Worm (Caenorhabditis elegans) whole organism, L4 larva: ENCODE results near the gene D1046.18.

Source experiments
- D1046.2 ChIP-seq: fragments of 200-800 bp; sonication (Bioruptor generic); IDR thresholded peaks from 2 replicates; pipeline ENCODE4 v1.3.6; 2022; ENCODE audit warnings: missing genetic modification characterization, missing compliant biosample characterization
- F26F4.8 ChIP-seq: fragments of 200-800 bp; sonication (Bioruptor generic); conservative IDR thresholded peaks from 2 replicates; pipeline ENCODE4 v1.3.6; 2022; ENCODE audit warnings: missing genetic modification characterization, missing compliant biosample characterization
- F49E8.2 ChIP-seq: sonication (generic microtip); optimal IDR thresholded peaks from 2 replicates; lab custom pipeline; 2016; ENCODE audit warnings: missing compliant biosample characterization, mild to moderate bottlenecking, missing genetic modification characterization, borderline replicate concordance
- T20F7.1 ChIP-seq: fragments of 200-800 bp; sonication (Bioruptor generic); optimal IDR thresholded peaks from 2 replicates; lab custom pipeline; 2018; ENCODE audit warnings: mild to moderate bottlenecking, missing genetic modification characterization, missing compliant biosample characterization
- T26A8.4 ChIP-seq: fragments of 200-800 bp; sonication (Bioruptor generic); IDR thresholded peaks from 2 replicates; pipeline ENCODE4 v1.3.6; 2022; ENCODE audit warnings: missing genetic modification characterization, missing compliant biosample characterization
- Y105C5A.15 ChIP-seq: fragments of 200-800 bp; sonication (Bioruptor generic); IDR thresholded peaks from 2 replicates; pipeline ENCODE4 v1.3.6; 2022; ENCODE audit warnings: missing genetic modification characterization, missing compliant biosample characterization
- Y75B8A.6 ChIP-seq: fragments of 200-800 bp; sonication (Bioruptor generic); IDR thresholded peaks from 2 replicates; pipeline ENCODE4 v1.3.6; 2022; ENCODE audit warnings: missing genetic modification reagents, missing genetic modification characterization, missing compliant biosample characterization
- ZK337.2 ChIP-seq: fragments of 200-800 bp; sonication (Bioruptor generic); IDR thresholded peaks from 2 replicates; pipeline ENCODE4 v1.3.6; 2022; ENCODE audit warnings: missing genetic modification reagents, missing genetic modification characterization, missing compliant biosample characterization
- ZK546.5 ChIP-seq, 2 experiments: sonication (generic microtip); optimal IDR thresholded peaks; 2 replicates each; lab custom pipeline; 2017; ENCODE audit warnings: missing biosample characterization in 2 of 2, missing genetic modification characterization in 2 of 2
- ama-1 ChIP-seq: fragments of 150-350 bp; optimal IDR thresholded peaks from 2 replicates; lab custom pipeline; 2014; ENCODE audit warnings: inconsistent platforms, mixed read lengths
- attf-4 ChIP-seq: sonication (generic microtip); optimal IDR thresholded peaks from 3 replicates; lab custom pipeline; 2017; ENCODE audit warnings: missing biosample characterization, missing genetic modification characterization
- ceh-44 ChIP-seq: fragments of 200-800 bp; sonication (Bioruptor generic); IDR thresholded peaks from 2 replicates; pipeline ENCODE4 v1.3.6; 2022; ENCODE audit warnings: missing genetic modification reagents, missing genetic modification characterization, missing compliant biosample characterization
- ctbp-1 ChIP-seq: fragments of 200-800 bp; sonication (Bioruptor generic); IDR thresholded peaks from 2 replicates; pipeline ENCODE4 v1.3.6; 2022; ENCODE audit warnings: missing genetic modification reagents, missing genetic modification characterization, missing compliant biosample characterization
- daf-19 ChIP-seq: fragments of 200-800 bp; sonication (Bioruptor generic); conservative IDR thresholded peaks from 2 replicates; pipeline ENCODE4 v1.3.6; 2022; ENCODE audit warnings: missing genetic modification characterization, missing compliant biosample characterization
- daf-8 ChIP-seq: fragments of 200-800 bp; sonication (Bioruptor generic); IDR thresholded peaks from 2 replicates; pipeline ENCODE4 v1.3.6; 2022; ENCODE audit warnings: missing genetic modification characterization, missing compliant biosample characterization
- dmd-8 ChIP-seq: fragments of 200-800 bp; sonication (Bioruptor generic); IDR thresholded peaks from 2 replicates; pipeline ENCODE4 v1.3.6; 2022; ENCODE audit warnings: missing genetic modification characterization, missing compliant biosample characterization
- dpl-1 ChIP-seq: fragments of 150-350 bp; optimal IDR thresholded peaks from 2 replicates; lab custom pipeline; 2014; ENCODE audit warnings: missing biosample characterization, missing genetic modification reagents, missing genetic modification characterization
- duxl-1 ChIP-seq: sonication (generic microtip); optimal IDR thresholded peaks from 2 replicates; lab custom pipeline; 2016; ENCODE audit warnings: mild to moderate bottlenecking, missing genetic modification characterization, moderate library complexity, missing compliant biosample characterization; ENCODE audit not compliant: poor library complexity
- egl-27 ChIP-seq: sonication (generic microtip); optimal IDR thresholded peaks from 3 replicates; lab custom pipeline; 2017; ENCODE audit warnings: missing biosample characterization, missing genetic modification reagents, missing genetic modification characterization
- fos-1 ChIP-seq: fragments of 150-350 bp; optimal IDR thresholded peaks from 2 replicates; lab custom pipeline; 2014; ENCODE audit warnings: missing biosample characterization, missing genetic modification characterization
- gei-8 ChIP-seq: fragments of 200-800 bp; sonication (Bioruptor generic); optimal IDR thresholded peaks from 2 replicates; lab custom pipeline; 2018; ENCODE audit warnings: mild to moderate bottlenecking, missing genetic modification characterization, missing compliant biosample characterization
- hlh-11 ChIP-seq: fragments of 200-800 bp; sonication (Bioruptor generic); optimal IDR thresholded peaks from 2 replicates; lab custom pipeline; 2018; ENCODE audit warnings: mild to moderate bottlenecking, missing genetic modification characterization, missing compliant biosample characterization
- hlh-30 ChIP-seq: sonication (generic microtip); optimal IDR thresholded peaks from 2 replicates; lab custom pipeline; 2017; ENCODE audit warnings: antibody characterized with exemption, mild to moderate bottlenecking, missing genetic modification characterization, missing compliant biosample characterization; ENCODE audit not compliant: insufficient read depth
- jun-1 ChIP-seq: fragments of 150-350 bp; optimal IDR thresholded peaks from 2 replicates; lab custom pipeline; 2014; ENCODE audit warnings: missing biosample characterization, missing genetic modification reagents, missing genetic modification characterization
- lin-13 ChIP-seq: fragments of 150-350 bp; optimal IDR thresholded peaks from 2 replicates; lab custom pipeline; 2014; ENCODE audit warnings: missing biosample characterization, missing genetic modification reagents, missing genetic modification characterization
- lin-15B ChIP-seq: fragments of 150-350 bp; sonication (generic microtip); optimal IDR thresholded peaks from 3 replicates; lab custom pipeline; 2014; ENCODE audit warnings: missing biosample characterization, missing genetic modification characterization
- lin-29 ChIP-seq: fragments of 200-800 bp; sonication (Bioruptor generic); IDR thresholded peaks from 2 replicates; pipeline ENCODE4 v1.3.6; 2022; ENCODE audit warnings: missing genetic modification reagents, missing genetic modification characterization, missing compliant biosample characterization
- lir-3 ChIP-seq: sonication (generic microtip); optimal IDR thresholded peaks from 2 replicates; lab custom pipeline; 2016; ENCODE audit warnings: mild to moderate bottlenecking, missing genetic modification characterization, missing compliant biosample characterization
- madf-5 ChIP-seq, 2 experiments: fragments of 200-800 bp; sonication (Bioruptor generic); IDR thresholded peaks; 2 replicates each; pipeline ENCODE4 v1.3.6; 2022; ENCODE audit warnings: missing compliant biosample characterization in 2 of 2, missing genetic modification characterization in 2 of 2
- mdl-1 ChIP-seq, 2 experiments: fragments of 150-350 bp in 1 of 2; sonication (generic microtip) in 1 of 2; optimal IDR thresholded peaks; 2 replicates each; lab custom pipeline; 2014 to 2017; ENCODE audit warnings: missing biosample characterization in 2 of 2, missing genetic modification characterization in 2 of 2
- mdt-29 ChIP-seq: fragments of 200-800 bp; sonication (Bioruptor generic); IDR thresholded peaks from 2 replicates; pipeline ENCODE4 v1.3.6; 2022; ENCODE audit warnings: missing genetic modification reagents, missing genetic modification characterization, missing compliant biosample characterization
- mep-1 ChIP-seq: fragments of 150-350 bp; sonication (generic microtip); optimal IDR thresholded peaks from 3 replicates; lab custom pipeline; 2014; ENCODE audit warnings: missing biosample characterization, missing genetic modification characterization
- mes-2 ChIP-seq: sonication (generic microtip); optimal IDR thresholded peaks from 2 replicates; lab custom pipeline; 2016; ENCODE audit warnings: missing genotype, mild to moderate bottlenecking, missing genetic modification characterization, missing compliant biosample characterization; ENCODE audit not compliant: poor library complexity, severe bottlenecking
- nhr-10 ChIP-seq: fragments of 150-350 bp; optimal IDR thresholded peaks from 2 replicates; lab custom pipeline; 2014; ENCODE audit warnings: missing biosample characterization, missing genetic modification characterization
- nhr-111 ChIP-seq: fragments of 200-800 bp; sonication (Bioruptor generic); optimal IDR thresholded peaks from 2 replicates; lab custom pipeline; 2018; ENCODE audit warnings: mild to moderate bottlenecking, missing genetic modification characterization, missing compliant biosample characterization
- nhr-28 ChIP-seq: fragments of 150-350 bp; optimal IDR thresholded peaks from 2 replicates; lab custom pipeline; 2014; ENCODE audit warnings: missing biosample characterization, missing genetic modification characterization
- nhr-41 ChIP-seq: fragments of 200-800 bp; sonication (Bioruptor generic); IDR thresholded peaks from 2 replicates; pipeline ENCODE4 v1.3.6; 2022; ENCODE audit warnings: missing genetic modification reagents, missing genetic modification characterization, missing compliant biosample characterization
- nhr-42 ChIP-seq: fragments of 200-800 bp; sonication (Bioruptor generic); IDR thresholded peaks from 2 replicates; pipeline ENCODE4 v1.3.6; 2022; ENCODE audit warnings: missing genetic modification characterization, missing compliant biosample characterization
- nhr-6 ChIP-seq: fragments of 150-350 bp; optimal IDR thresholded peaks from 2 replicates; lab custom pipeline; 2014; ENCODE audit warnings: missing biosample characterization, missing genetic modification characterization
- nhr-77 ChIP-seq: fragments of 150-350 bp; optimal IDR thresholded peaks from 2 replicates; lab custom pipeline; 2014; ENCODE audit warnings: missing biosample characterization, missing genetic modification characterization
- pqm-1 ChIP-seq: sonication (generic microtip); optimal IDR thresholded peaks from 2 replicates; lab custom pipeline; 2017; ENCODE audit warnings: missing biosample characterization, missing genetic modification characterization
- saeg-2 ChIP-seq: fragments of 200-800 bp; sonication (Bioruptor generic); IDR thresholded peaks from 2 replicates; pipeline ENCODE4 v1.3.6; 2022; ENCODE audit warnings: missing genetic modification reagents, missing genetic modification characterization, missing compliant biosample characterization
- set-16 ChIP-seq: fragments of 200-800 bp; sonication (Bioruptor generic); IDR thresholded peaks from 2 replicates; pipeline ENCODE4 v1.3.6; 2022; ENCODE audit warnings: missing genetic modification reagents, missing genetic modification characterization, missing compliant biosample characterization
- skn-1 ChIP-seq: fragments of 150-350 bp; optimal IDR thresholded peaks from 2 replicates; lab custom pipeline; 2014; ENCODE audit warnings: missing biosample characterization, missing genetic modification characterization
- snpc-4 ChIP-seq: fragments of 150-350 bp; optimal IDR thresholded peaks from 2 replicates; lab custom pipeline; 2014; ENCODE audit warnings: missing biosample characterization, missing genetic modification characterization
- spr-1 ChIP-seq: sonication (generic microtip); optimal IDR thresholded peaks from 2 replicates; lab custom pipeline; 2016; ENCODE audit warnings: mild to moderate bottlenecking, missing genetic modification characterization, missing compliant biosample characterization
- tag-97 ChIP-seq: fragments of 200-800 bp; sonication (Bioruptor generic); IDR thresholded peaks from 2 replicates; pipeline ENCODE4 v1.3.6; 2022; ENCODE audit warnings: missing genetic modification characterization, missing compliant biosample characterization
- tra-1 ChIP-seq: fragments of 200-800 bp; sonication (Bioruptor generic); IDR thresholded peaks from 2 replicates; pipeline ENCODE4 v1.3.6; 2022; ENCODE audit warnings: missing genetic modification reagents, missing genetic modification characterization, missing compliant biosample characterization
- vab-7 ChIP-seq: fragments of 200-800 bp; sonication (Bioruptor generic); IDR thresholded peaks from 2 replicates; pipeline ENCODE4 v1.3.6; 2022; ENCODE audit warnings: missing genetic modification reagents, missing genetic modification characterization, missing compliant biosample characterization
- zfp-2 ChIP-seq: sonication (generic microtip); optimal IDR thresholded peaks from 2 replicates; lab custom pipeline; 2016; ENCODE audit warnings: mild to moderate bottlenecking, missing genetic modification characterization, missing compliant biosample characterization
- zfp-3 ChIP-seq: fragments of 200-800 bp; sonication (Bioruptor generic); conservative IDR thresholded peaks from 2 replicates; pipeline ENCODE4 v1.3.6; 2022; ENCODE audit warnings: missing genetic modification reagents, missing genetic modification characterization, missing compliant biosample characterization
- zip-11 ChIP-seq: fragments of 200-800 bp; sonication (Bioruptor generic); IDR thresholded peaks from 2 replicates; pipeline ENCODE4 v1.3.6; 2022; ENCODE audit warnings: missing genetic modification characterization, missing compliant biosample characterization
- zip-2 ChIP-seq: fragments of 150-350 bp; optimal IDR thresholded peaks from 2 replicates; lab custom pipeline; 2014; ENCODE audit warnings: missing biosample characterization, missing genetic modification characterization

The D1046.18 gene

ce11 chrIV:8893746-8894145, 36.3 kb upstream of the D1046.18 start, which contains the start of gene rad-54.L2 (continued):
- no peak for TF ChIP-seq set-16 (GFP tag; lab: Robert Waterston, UW)
- TF ChIP-seq T20F7.1 (GFP tag; lab: Kevin White, UChicago) = peak; percentile 77
- TF ChIP-seq mdt-29 = no peak
- TF ChIP-seq daf-19 (GFP tag; lab: Robert Waterston, UW) = no peak
- TF ChIP-seq ceh-44 (GFP tag; lab: Robert Waterston, UW) = no peak
- peak; percentile 4 for TF ChIP-seq lin-13
- peak; percentile 15 for TF ChIP-seq lin-15B
- TF ChIP-seq tag-97 (GFP tag; lab: Robert Waterston, UW) = no peak
- TF ChIP-seq vab-7 (GFP tag; lab: Robert Waterston, UW) = no peak
- no peak for TF ChIP-seq daf-8 (GFP tag; lab: Robert Waterston, UW)
- no peak for TF ChIP-seq ZK546.5 (tag; optimal IDR thresholded peaks at IDR 0.05; lab: Kevin White, UChicago)
- TF ChIP-seq madf-5 (GFP tag; IDR thresholded peaks at IDR 0.05; lab: Robert Waterston, UW) = no peak
- TF ChIP-seq nhr-41 (GFP tag; lab: Robert Waterston, UW) = no peak
- TF ChIP-seq mes-2 = peak; percentile 79
- no peak for TF ChIP-seq lir-3
- peak; percentile 12 for TF ChIP-seq pqm-1
- no peak for TF ChIP-seq lin-29 (GFP tag; lab: Robert Waterston, UW)
- no peak for TF ChIP-seq snpc-4
- peak; percentile 59 for TF ChIP-seq nhr-28 (tag; lab: Kevin White, UChicago)
- no peak for TF ChIP-seq nhr-10 (tag; lab: Kevin White, UChicago)
- TF ChIP-seq hlh-30 (tag; lab: Kevin White, UChicago) = peak; percentile 95
- no peak for TF ChIP-seq Y75B8A.6
- no peak for TF ChIP-seq zip-11 (GFP tag; lab: Robert Waterston, UW)
- TF ChIP-seq nhr-111 (GFP tag; lab: Kevin White, UChicago) = no peak
- TF ChIP-seq egl-27 (tag; lab: Kevin White, UChicago) = no peak
- TF ChIP-seq Y105C5A.15 (GFP tag; lab: Robert Waterston, UW) = no peak
- no peak for TF ChIP-seq gei-8
- no peak for TF ChIP-seq F26F4.8 (GFP tag; lab: Robert Waterston, UW)
- no peak for TF ChIP-seq D1046.2
- peak; percentile 46 for TF ChIP-seq nhr-77
- TF ChIP-seq fos-1 (tag; lab: Kevin White, UChicago) = no peak
- peak; percentile 52 for TF ChIP-seq nhr-6
- peak; percentile 66 for TF ChIP-seq hlh-11 (tag; lab: Kevin White, UChicago)
- peak; percentile 72 for TF ChIP-seq ama-1 (lab: Kevin White, UChicago)
- TF ChIP-seq saeg-2 = no peak
- TF ChIP-seq spr-1 (tag; lab: Kevin White, UChicago) = no peak
- TF ChIP-seq T26A8.4 (GFP tag; lab: Robert Waterston, UW) = no peak
- no peak for TF ChIP-seq mdl-1 (tag; optimal IDR thresholded peaks at IDR 0.05; lab: Kevin White, UChicago)
- TF ChIP-seq zfp-3 (GFP tag; lab: Robert Waterston, UW) = no peak
- TF ChIP-seq nhr-42 (GFP tag; lab: Robert Waterston, UW) = no peak
- TF ChIP-seq F49E8.2 (tag; lab: Kevin White, UChicago) = no peak
- no peak for TF ChIP-seq attf-4 (tag; lab: Kevin White, UChicago)
- no peak for TF ChIP-seq ctbp-1 (GFP tag; lab: Robert Waterston, UW)
- no peak for TF ChIP-seq dmd-8 (GFP tag; lab: Robert Waterston, UW)
- TF ChIP-seq tra-1 (GFP tag; lab: Robert Waterston, UW) = no peak
- TF ChIP-seq duxl-1 = no peak
- TF ChIP-seq skn-1 = no peak
- no peak for TF ChIP-seq zfp-2 (tag; lab: Kevin White, UChicago)
- no peak for TF ChIP-seq zip-2
- peak; percentile 59 for TF ChIP-seq dpl-1 (GFP tag; lab: Kevin White, UChicago)
- no peak for TF ChIP-seq ZK337.2
- TF ChIP-seq jun-1 (tag; lab: Kevin White, UChicago) = no peak
- TF ChIP-seq mep-1 = peak; percentile 76
